Worm (Caenorhabditis elegans) whole organism, L4/young adult: Measurements from ENCODE around the gene T23E7.2.

Experiments used
- dao-5 ChIP-seq: sonication (generic microtip); optimal IDR thresholded peaks from 2 replicates; lab custom pipeline; 2016; ENCODE audit warnings: missing genotype, missing genetic modification characterization, moderate library complexity, missing compliant biosample characterization
- him-1 ChIP-seq: sonication (generic microtip); optimal IDR thresholded peaks from 2 replicates; lab custom pipeline; 2016; ENCODE audit warnings: missing genotype, missing genetic modification reagents, missing genetic modification characterization, missing compliant biosample characterization

- TF ChIP-seq him-1 (no peak), dao-5 (tag; lab: Kevin White, UChicago) (no peak)
Observed at ce11 chrX:17630888-17631287, 39.9 kb upstream of the T23E7.2 start.
